Fruit fly (Drosophila melanogaster): ENCODE results near the gene CG13786.

The CG13786 gene

DNA sequence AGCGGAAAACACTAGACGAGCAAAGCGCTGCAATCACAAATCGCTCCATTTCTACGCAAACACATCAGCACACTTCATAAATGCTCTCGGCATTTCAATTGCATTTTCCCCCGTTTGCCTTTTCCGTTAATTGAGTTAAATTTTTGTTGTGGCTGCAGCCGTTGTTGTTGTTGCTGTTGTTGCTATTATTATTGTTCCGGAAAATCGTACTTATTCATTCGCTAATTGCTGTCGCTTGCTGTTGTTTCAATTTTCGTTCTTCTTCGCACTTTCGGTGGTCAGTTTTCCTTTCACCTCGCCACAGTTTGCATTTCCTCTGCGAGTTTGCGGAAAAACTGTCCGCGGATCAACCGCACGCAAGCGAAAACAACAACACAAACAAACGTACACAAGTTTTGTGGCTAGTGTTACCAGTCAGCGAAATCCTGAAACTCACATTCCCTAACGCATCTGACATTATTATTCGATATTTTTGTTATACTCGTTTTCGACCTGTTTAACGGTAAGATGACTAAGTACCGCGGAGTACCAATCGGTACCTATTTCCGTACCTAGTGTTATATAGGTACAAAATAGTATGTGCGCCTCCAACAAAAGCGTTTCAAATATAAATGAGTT is 33.0 kb downstream of the CG13786 start, which contains the start of gene CG13784:
Gene CG13784 (minus strand): TSS at position 384 of the 618 bp plus-strand sequence.
- peak; percentile 51 for TF ChIP-seq CG31441 (GFP tag; IDR thresholded peaks at IDR 0.05)
- TF ChIP-seq CG9876 (GFP tag; optimal IDR thresholded peaks at IDR 0.05), result no peak
- TF ChIP-seq CG32767 (GFP tag; IDR thresholded peaks at IDR 0.05), result peak; percentile 39; the same call in 1 of the 2 replicates
- TF ChIP-seq CG11696 (GFP tag; IDR thresholded peaks at IDR 0.05), result 0 out of 2 replicates have a peak, but pooled peaks have one; percentile 5
- no peak for TF ChIP-seq Lim3 (GFP tag; IDR thresholded peaks at IDR 0.05)
- TF ChIP-seq Hr51 (GFP tag; optimal IDR thresholded peaks at IDR 0.05), result no peak
- TF ChIP-seq klu (GFP tag; IDR thresholded peaks at IDR 0.05), result no peak
- TF ChIP-seq Jarid2 (GFP tag; optimal IDR thresholded peaks at IDR 0.05), result peak; percentile 94
- no peak for TF ChIP-seq Rx (GFP tag; IDR thresholded peaks at IDR 0.05)
- no peak for TF ChIP-seq br (optimal IDR thresholded peaks at IDR 0.05)
- no peak for TF ChIP-seq corto (GFP tag; optimal IDR thresholded peaks at IDR 0.05)
- peak; percentile 4 for TF ChIP-seq dmrt99B (tag; optimal IDR thresholded peaks at IDR 0.05)
- peak; percentile 22 for TF ChIP-seq dmrt11E (tag; optimal IDR thresholded peaks at IDR 0.05)
- TF ChIP-seq gt (GFP tag; IDR thresholded peaks at IDR 0.05), result no peak
- TF ChIP-seq CG12769 (tag; optimal IDR thresholded peaks at IDR 0.05), result no peak
- TF ChIP-seq grau (tag; optimal IDR thresholded peaks at IDR 0.05), result peak; percentile 20
- TF ChIP-seq lab (GFP tag; optimal IDR thresholded peaks at IDR 0.05), result peak; percentile 61
- no peak for TF ChIP-seq Usf (GFP tag; optimal IDR thresholded peaks at IDR 0.05)
- TF ChIP-seq aop (GFP tag; IDR thresholded peaks at IDR 0.05), result no peak
- TF ChIP-seq ems (GFP tag; optimal IDR thresholded peaks at IDR 0.05), result no peak
- peak; percentile 46 for TF ChIP-seq salm (tag; optimal IDR thresholded peaks at IDR 0.05)
- TF ChIP-seq Antp (GFP tag; optimal IDR thresholded peaks at IDR 0.05), result no peak
- peak; percentile 84 for TF ChIP-seq CG7357 (GFP tag; IDR thresholded peaks at IDR 0.05)
- peak; percentile 67; the same call in 1 of the 3 replicates for TF ChIP-seq CG34422 (GFP tag; IDR thresholded peaks at IDR 0.05)
- peak; percentile 42 for TF ChIP-seq Dp (GFP tag; optimal IDR thresholded peaks at IDR 0.05)
- TF ChIP-seq CG10565 (GFP tag; optimal IDR thresholded peaks at IDR 0.05), result no peak
- TF ChIP-seq Adf1 (GFP tag; IDR thresholded peaks at IDR 0.05), result no peak
- TF ChIP-seq Dip2 (GFP tag; IDR thresholded peaks at IDR 0.05), result no peak
- TF ChIP-seq Sry-δ (GFP tag; optimal IDR thresholded peaks at IDR 0.05), result peak; percentile 60
- TF ChIP-seq ranshi (GFP tag; IDR thresholded peaks at IDR 0.05), result no peak
- TF ChIP-seq da (GFP tag; optimal IDR thresholded peaks at IDR 0.05), result no peak
- no peak for TF ChIP-seq bcd (GFP tag; optimal IDR thresholded peaks at IDR 0.05)
- TF ChIP-seq Abd-B (GFP tag; optimal IDR thresholded peaks at IDR 0.05), result no peak
- TF ChIP-seq Dbx (GFP tag; IDR thresholded peaks at IDR 0.05), result peak; percentile 56; the same call in 2 of the 3 replicates
- no peak for TF ChIP-seq Chrac-16 (GFP tag; optimal IDR thresholded peaks at IDR 0.05)
- no peak for TF ChIP-seq CG17912 (GFP tag; optimal IDR thresholded peaks at IDR 0.05)
- peak; percentile 43 for TF ChIP-seq CG18599 (GFP tag; optimal IDR thresholded peaks at IDR 0.05)
- TF ChIP-seq hkb (optimal IDR thresholded peaks at IDR 0.05), result no peak
- peak; percentile 38; the same call in 1 of the 2 replicates for TF ChIP-seq hkb (GFP tag; IDR thresholded peaks at IDR 0.05)
- TF ChIP-seq usp (GFP tag; optimal IDR thresholded peaks at IDR 0.05), result no peak
- TF ChIP-seq h (optimal IDR thresholded peaks at IDR 0.05), result no peak
- peak; percentile 40 for TF ChIP-seq CG18262 (tag; optimal IDR thresholded peaks at IDR 0.05)
- TF ChIP-seq vnd (GFP tag; IDR thresholded peaks at IDR 0.05; ENCODE audit: partially characterized antibody), result no peak
- peak; percentile 53; the same call in 2 of the 3 replicates for TF ChIP-seq CG16813 (GFP tag; IDR thresholded peaks at IDR 0.05; ENCODE audit: partially characterized antibody)
- peak; percentile 6 for TF ChIP-seq ind (GFP tag; optimal IDR thresholded peaks at IDR 0.05)
- TF ChIP-seq Dll (GFP tag; IDR thresholded peaks at IDR 0.05; ENCODE audit: partially characterized antibody), result peak; percentile 50; the same call in 2 of the 4 replicates
- TF ChIP-seq nom (GFP tag; optimal IDR thresholded peaks at IDR 0.05), result peak; percentile 59
- no peak for TF ChIP-seq CG2199 (GFP tag; IDR thresholded peaks at IDR 0.05)
- TF ChIP-seq rib (GFP tag; IDR thresholded peaks at IDR 0.05), result peak; percentile 74
- TF ChIP-seq Tbp (GFP tag; optimal IDR thresholded peaks at IDR 0.05), result peak; percentile 60
- no peak for TF ChIP-seq jigr1 (GFP tag; IDR thresholded peaks at IDR 0.05)
